Worm (Caenorhabditis elegans) whole organism, late embryonic: ENCODE results near the gene F55D10.4.

Experiments used
- ama-1 ChIP-seq: fragments of 150-350 bp; optimal IDR thresholded peaks from 2 replicates; lab custom pipeline; 2014
- ceh-24 ChIP-seq: sonication (generic microtip); optimal IDR thresholded peaks from 2 replicates; lab custom pipeline; 2016; ENCODE audit warnings: mild to moderate bottlenecking, missing genetic modification characterization, missing compliant biosample characterization
- ceh-6 ChIP-seq: fragments of 200-800 bp; sonication (Bioruptor generic); optimal IDR thresholded peaks from 2 replicates; lab custom pipeline; 2018; ENCODE audit warnings: mild to moderate bottlenecking, missing genetic modification characterization, missing compliant biosample characterization
- dmd-4 ChIP-seq: sonication (generic microtip); optimal IDR thresholded peaks from 2 replicates; lab custom pipeline; 2016; ENCODE audit warnings: borderline replicate concordance, missing genetic modification characterization, missing compliant biosample characterization
- elt-4 ChIP-seq: sonication (generic microtip); optimal IDR thresholded peaks from 2 replicates; lab custom pipeline; 2016; ENCODE audit warnings: missing genetic modification characterization, missing compliant biosample characterization
- pha-4 ChIP-seq: fragments of 150-350 bp; optimal IDR thresholded peaks from 2 replicates; lab custom pipeline; 2018; ENCODE audit warnings: missing biosample characterization, missing genetic modification reagents, missing genetic modification characterization
- sox-4 ChIP-seq: sonication (generic microtip); optimal IDR thresholded peaks from 2 replicates; lab custom pipeline; 2017; ENCODE audit warnings: mild to moderate bottlenecking, missing genetic modification characterization, inconsistent platforms, missing compliant biosample characterization
- tbx-7 ChIP-seq: sonication (generic microtip); optimal IDR thresholded peaks from 2 replicates; lab custom pipeline; 2016; ENCODE audit warnings: missing genotype, missing genetic modification characterization, missing compliant biosample characterization

DNA sequence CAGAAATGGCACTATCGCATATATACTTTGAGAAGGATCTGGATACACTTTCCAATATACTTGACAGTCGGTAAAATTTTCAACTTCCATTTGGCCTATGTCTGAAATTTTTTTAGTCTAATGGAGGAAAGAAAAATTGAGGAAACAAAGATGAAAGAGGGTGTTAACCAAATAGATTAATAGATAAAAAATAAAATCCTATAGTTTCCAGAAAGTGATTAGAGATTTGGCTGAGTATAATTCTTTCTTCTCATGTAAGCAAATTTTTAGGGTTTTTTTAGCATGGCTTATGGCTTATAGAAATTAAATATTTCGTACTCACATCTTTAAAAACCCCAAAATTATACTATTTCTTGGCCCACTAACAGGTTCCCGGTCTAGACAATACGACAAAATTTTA, 49.4 kb upstream of the F55D10.4 start, which contains the start of gene npr-1:
- no peak for TF ChIP-seq pha-4
- TF ChIP-seq ceh-24 (tag; lab: Kevin White, UChicago) = no peak
- TF ChIP-seq sox-4 (tag; lab: Kevin White, UChicago) = no peak
- no peak for TF ChIP-seq ceh-6
- TF ChIP-seq elt-4 (tag; lab: Kevin White, UChicago) = no peak
- TF ChIP-seq dmd-4 = no peak
- no peak for TF ChIP-seq tbx-7
- no peak for TF ChIP-seq ama-1 (lab: Kevin White, UChicago)
